Worm (Caenorhabditis elegans) whole organism, L2 larva: ENCODE results near the gene T23B7.3.

Source experiments
- ama-1 ChIP-seq: fragments of 150-350 bp; optimal IDR thresholded peaks from 2 replicates; lab custom pipeline; 2018; ENCODE audit warnings: inconsistent platforms
- lin-13 ChIP-seq: fragments of 150-350 bp; optimal IDR thresholded peaks from 2 replicates; lab custom pipeline; 2014; ENCODE audit warnings: missing biosample characterization, missing genetic modification reagents, missing genetic modification characterization
- sem-4 ChIP-seq: fragments of 150-350 bp; optimal IDR thresholded peaks from 2 replicates; lab custom pipeline; 2014; ENCODE audit warnings: missing biosample characterization, missing genetic modification reagents, missing genetic modification characterization
- snpc-4 ChIP-seq: fragments of 150-350 bp; optimal IDR thresholded peaks from 2 replicates; lab custom pipeline; 2014; ENCODE audit warnings: missing biosample characterization, missing genetic modification characterization
- unc-55 ChIP-seq: fragments of 150-350 bp; sonication (generic microtip); optimal IDR thresholded peaks from 3 replicates; lab custom pipeline; 2014; ENCODE audit warnings: missing biosample characterization, missing genetic modification reagents, missing genetic modification characterization

DNA sequence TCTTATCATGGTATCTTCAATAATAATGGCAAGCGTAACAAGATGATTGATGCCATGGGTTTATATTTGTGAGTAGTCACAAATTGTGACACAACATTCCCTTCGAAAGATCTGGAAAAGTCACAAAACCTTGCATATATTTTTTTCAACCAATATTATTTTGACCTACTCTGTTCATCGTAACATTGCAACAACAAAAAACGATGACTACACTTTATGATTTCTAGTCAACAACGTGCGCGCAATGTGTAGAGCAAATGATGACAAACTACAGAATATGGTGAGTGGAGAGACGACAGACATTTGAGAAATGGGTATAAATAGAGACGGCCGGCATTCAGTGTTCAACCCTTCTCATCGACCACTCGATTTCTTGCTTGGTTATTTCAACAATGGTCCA lies 31.7 kb downstream of the T23B7.3 start, which contains the start of gene gst-7:
- TF ChIP-seq snpc-4 (tag; lab: Kevin White, UChicago) (no peak), sem-4 (no peak), lin-13 (GFP tag; lab: Kevin White, UChicago) (no peak), ama-1 (lab: Kevin White, UChicago) (no peak), unc-55 (GFP tag; lab: Kevin White, UChicago) (peak; percentile 15)
